Fruit fly (Drosophila melanogaster) whole organism, embryonic: Measurements from ENCODE around the gene CG32248.

Source experiments
- Abd-B ChIP-seq: fragments of 200-800 bp; sonication (Bioruptor generic); optimal IDR thresholded peaks from 2 replicates; lab custom pipeline; 2018; ENCODE audit warnings: missing biosample characterization, mild to moderate bottlenecking, missing genetic modification characterization, moderate library complexity
- Adf1 ChIP-seq: fragments of 200-800 bp; sonication (Bioruptor generic); IDR thresholded peaks from 2 replicates; pipeline ENCODE4 v1.3.6; 2022; ENCODE audit warnings: missing biosample characterization, missing genetic modification characterization
- Atf6 ChIP-seq: fragments of 200-800 bp; sonication (Bioruptor generic); IDR thresholded peaks from 2 replicates; pipeline ENCODE4 v1.3.6; 2022; ENCODE audit warnings: missing biosample characterization, missing genetic modification characterization
- Awh ChIP-seq: fragments of 200-800 bp; sonication (Bioruptor generic); IDR thresholded peaks from 2 replicates; pipeline ENCODE4, ENCODE4 v1.3.6; 2022; ENCODE audit warnings: missing biosample characterization, missing genetic modification characterization
- CG1024 ChIP-seq: fragments of 200-800 bp; sonication (Bioruptor generic); IDR thresholded peaks from 2 replicates; pipeline ENCODE4 v1.3.6; 2022; ENCODE audit warnings: missing biosample characterization, missing genetic modification characterization
- CG10654 ChIP-seq: fragments of 200-800 bp; sonication (Bioruptor generic); optimal IDR thresholded peaks from 2 replicates; lab custom pipeline; 2016; ENCODE audit warnings: missing biosample characterization, missing genetic modification characterization
- CG13424 ChIP-seq: fragments of 200-800 bp; sonication (Bioruptor generic); optimal IDR thresholded peaks from 2 replicates; lab custom pipeline; 2019; ENCODE audit warnings: missing biosample characterization, mild to moderate bottlenecking, missing genetic modification characterization, moderate library complexity
- CG14860 ChIP-seq: fragments of 200-800 bp; sonication (Bioruptor generic); IDR thresholded peaks from 3 replicates; pipeline ENCODE4 v1.3.6; 2022; ENCODE audit warnings: missing biosample characterization, missing genetic modification characterization; ENCODE audit not compliant: partially characterized antibody
- CG1529 ChIP-seq: fragments of 200-800 bp; sonication (Bioruptor generic); optimal IDR thresholded peaks from 3 replicates; lab custom pipeline; 2018; ENCODE audit warnings: missing biosample characterization, missing genetic modification characterization
- CG16815 ChIP-seq: fragments of 200-800 bp; sonication (Bioruptor generic); optimal IDR thresholded peaks from 3 replicates; lab custom pipeline; 2017; ENCODE audit warnings: missing biosample characterization, mild to moderate bottlenecking, missing genetic modification characterization
- CG17912 ChIP-seq: fragments of 200-800 bp; sonication (Bioruptor generic); optimal IDR thresholded peaks from 2 replicates; lab custom pipeline; 2018; ENCODE audit warnings: missing biosample characterization, mild to moderate bottlenecking, missing genetic modification characterization
- CG2129 ChIP-seq: fragments of 200-800 bp; sonication (Bioruptor generic); IDR thresholded peaks from 2 replicates; pipeline ENCODE4 v1.3.6; 2022; ENCODE audit warnings: missing biosample characterization, missing genetic modification characterization; ENCODE audit not compliant: partially characterized antibody
- CG32767 ChIP-seq: fragments of 200-800 bp; sonication (Bioruptor generic); IDR thresholded peaks from 2 replicates; pipeline ENCODE4 v1.3.6; 2022; ENCODE audit warnings: missing biosample characterization, missing genetic modification characterization
- CG34422 ChIP-seq: fragments of 200-800 bp; sonication (Bioruptor generic); IDR thresholded peaks from 3 replicates; pipeline ENCODE4 v1.3.6; 2022; ENCODE audit warnings: missing biosample characterization, missing genetic modification characterization
- CG3838 ChIP-seq: fragments of 200-800 bp; sonication (Bioruptor generic); optimal IDR thresholded peaks from 3 replicates; lab custom pipeline; 2016; ENCODE audit warnings: missing biosample characterization, missing genetic modification characterization
- CG4730 ChIP-seq: fragments of 200-800 bp; sonication (Bioruptor generic); IDR thresholded peaks from 2 replicates; pipeline ENCODE4 v1.3.6; 2022; ENCODE audit warnings: missing biosample characterization, missing genetic modification characterization
- CG6683 ChIP-seq: fragments of 200-800 bp; sonication (Bioruptor generic); optimal IDR thresholded peaks from 2 replicates; lab custom pipeline; 2017; ENCODE audit warnings: missing biosample characterization, mild to moderate bottlenecking, missing genetic modification characterization, missing genetic modification reagents
- CG7963 ChIP-seq: fragments of 200-800 bp; sonication (Bioruptor generic); IDR thresholded peaks from 3 replicates; pipeline ENCODE4 v1.3.6; 2022; ENCODE audit warnings: missing biosample characterization, missing genetic modification characterization; ENCODE audit not compliant: partially characterized antibody
- CG8388 ChIP-seq: fragments of 200-800 bp; sonication (Bioruptor generic); optimal IDR thresholded peaks from 2 replicates; lab custom pipeline; 2019; ENCODE audit warnings: missing biosample characterization, mild to moderate bottlenecking, missing genetic modification characterization, moderate library complexity
- CG8944 ChIP-seq: fragments of 200-800 bp; sonication (Bioruptor generic); optimal IDR thresholded peaks from 3 replicates; lab custom pipeline; 2016; ENCODE audit warnings: missing biosample characterization, missing genetic modification characterization
- CG9437 ChIP-seq: fragments of 200-800 bp; sonication (Bioruptor generic); optimal IDR thresholded peaks from 2 replicates; lab custom pipeline; 2018; ENCODE audit warnings: missing biosample characterization, mild to moderate bottlenecking, missing genetic modification characterization
- D ChIP-seq, 2 experiments: fragments of 200-800 bp in 1 of 2; fragments of >200 bp in 1 of 2; sonication (Bioruptor generic) in 1 of 2; optimal IDR thresholded peaks; 2 replicates in 1 of 2; 3 replicates in 1 of 2; lab custom pipeline; 2017; ENCODE audit warnings: mild to moderate bottlenecking in 1 of 2, missing biosample characterization in 1 of 2, missing genetic modification characterization in 1 of 2, missing genetic modification reagents in 1 of 2
- Dip2 ChIP-seq: fragments of 200-800 bp; sonication (Bioruptor generic); IDR thresholded peaks from 2 replicates; pipeline ENCODE4 v1.3.6; 2022; ENCODE audit warnings: missing biosample characterization, missing genetic modification characterization
- Doc3 ChIP-seq: fragments of 200-800 bp; sonication (Bioruptor generic); IDR thresholded peaks from 3 replicates; pipeline ENCODE4 v1.3.6; 2022; ENCODE audit warnings: missing biosample characterization, missing genetic modification characterization; ENCODE audit not compliant: partially characterized antibody
- Elba2 ChIP-seq: fragments of 200-800 bp; sonication (Bioruptor generic); optimal IDR thresholded peaks from 3 replicates; lab custom pipeline; 2016; ENCODE audit warnings: missing biosample characterization, missing genetic modification characterization
- GATAe ChIP-seq: fragments of 200-800 bp; sonication (Bioruptor generic); conservative IDR thresholded peaks from 2 replicates; pipeline ENCODE4 v1.3.6; 2022; ENCODE audit warnings: missing biosample characterization, missing genetic modification characterization
- Hmx ChIP-seq: fragments of 200-800 bp; sonication (Bioruptor generic); optimal IDR thresholded peaks from 2 replicates; lab custom pipeline; 2016; ENCODE audit warnings: missing biosample characterization, missing genetic modification characterization
- Rfx ChIP-seq: fragments of 200-800 bp; sonication (Bioruptor generic); IDR thresholded peaks from 2 replicates; pipeline ENCODE4 v1.3.6; 2022; ENCODE audit warnings: missing biosample characterization, missing genetic modification characterization
- Sin3A ChIP-seq: fragments of >200 bp; optimal IDR thresholded peaks from 2 replicates; lab custom pipeline; 2018
- Sry-β ChIP-seq: fragments of 200-800 bp; sonication (Bioruptor generic); optimal IDR thresholded peaks from 2 replicates; lab custom pipeline; 2018; ENCODE audit warnings: missing biosample characterization, mild to moderate bottlenecking, missing genetic modification characterization, moderate library complexity
- Taf1 ChIP-seq: fragments of 200-800 bp; sonication (Bioruptor generic); IDR thresholded peaks from 2 replicates; pipeline ENCODE4 v1.3.6; 2022; ENCODE audit warnings: missing biosample characterization, missing genetic modification characterization
- bbx ChIP-seq: fragments of 200-800 bp; sonication (Bioruptor generic); IDR thresholded peaks from 2 replicates; pipeline ENCODE4 v1.3.6; 2022; ENCODE audit warnings: missing biosample characterization, missing genetic modification characterization; ENCODE audit not compliant: partially characterized antibody
- caup ChIP-seq: fragments of 200-800 bp; sonication (Bioruptor generic); optimal IDR thresholded peaks from 3 replicates; lab custom pipeline; 2017; ENCODE audit warnings: missing biosample characterization, mild to moderate bottlenecking, missing genetic modification characterization, moderate library complexity; ENCODE audit not compliant: severe bottlenecking
- ems ChIP-seq: fragments of 200-800 bp; sonication (Bioruptor generic); optimal IDR thresholded peaks from 3 replicates; lab custom pipeline; 2016; ENCODE audit warnings: missing biosample characterization, missing genetic modification characterization
- fd102C ChIP-seq: fragments of 200-800 bp; sonication (Bioruptor generic); optimal IDR thresholded peaks from 2 replicates; lab custom pipeline; 2018; ENCODE audit warnings: missing biosample characterization, mild to moderate bottlenecking, missing genetic modification characterization, moderate library complexity
- fd3F ChIP-seq: fragments of 200-800 bp; sonication (Bioruptor generic); optimal IDR thresholded peaks from 2 replicates; lab custom pipeline; 2018; ENCODE audit warnings: missing biosample characterization, mild to moderate bottlenecking, missing genetic modification characterization, moderate library complexity
- fd64A ChIP-seq: fragments of 200-800 bp; sonication (Bioruptor generic); optimal IDR thresholded peaks from 3 replicates; lab custom pipeline; 2018; ENCODE audit warnings: missing biosample characterization, mild to moderate bottlenecking, missing genetic modification characterization
- insv ChIP-seq, 2 experiments: fragments of 200-800 bp; sonication (Bioruptor generic); optimal IDR thresholded peaks; 3 replicates each; lab custom pipeline; 2016 to 2018; ENCODE audit warnings: missing biosample characterization in 2 of 2, missing genetic modification characterization in 2 of 2
- nau ChIP-seq: fragments of 200-800 bp; sonication (Bioruptor generic); optimal IDR thresholded peaks from 3 replicates; lab custom pipeline; 2017; ENCODE audit warnings: missing biosample characterization, mild to moderate bottlenecking, missing genetic modification characterization, missing genetic modification reagents
- oc ChIP-seq: fragments of 200-800 bp; sonication (Bioruptor generic); optimal IDR thresholded peaks from 2 replicates; lab custom pipeline; 2018; ENCODE audit warnings: missing biosample characterization, mild to moderate bottlenecking, missing genetic modification characterization, moderate library complexity
- otp ChIP-seq: fragments of 200-800 bp; sonication (Bioruptor generic); IDR thresholded peaks from 3 replicates; pipeline ENCODE4, ENCODE4 v1.3.6; 2022; ENCODE audit warnings: missing biosample characterization, missing genetic modification characterization
- pho ChIP-seq: fragments of 200-800 bp; sonication (Bioruptor generic); optimal IDR thresholded peaks from 2 replicates; lab custom pipeline; 2016; ENCODE audit warnings: missing biosample characterization, missing genetic modification characterization
- scrt ChIP-seq: fragments of 200-800 bp; sonication (Bioruptor generic); optimal IDR thresholded peaks from 2 replicates; lab custom pipeline; 2018; ENCODE audit warnings: missing biosample characterization, mild to moderate bottlenecking, missing genetic modification characterization, moderate library complexity
- sd ChIP-seq: fragments of 200-800 bp; sonication (Bioruptor generic); optimal IDR thresholded peaks from 3 replicates; lab custom pipeline; 2018; ENCODE audit warnings: missing biosample characterization, mild to moderate bottlenecking, missing genetic modification characterization, moderate library complexity
- slbo ChIP-seq: fragments of 200-800 bp; sonication (Bioruptor generic); IDR thresholded peaks from 2 replicates; pipeline ENCODE4 v1.3.6; 2022; ENCODE audit warnings: missing biosample characterization, missing genetic modification characterization
- sob ChIP-seq: fragments of 200-800 bp; sonication (Bioruptor generic); IDR thresholded peaks from 2 replicates; pipeline ENCODE4 v1.3.6; 2022; ENCODE audit warnings: missing biosample characterization, missing genetic modification characterization
- stc ChIP-seq: fragments of 200-800 bp; sonication (Bioruptor generic); IDR thresholded peaks from 2 replicates; pipeline ENCODE4 v1.3.6; 2022; ENCODE audit warnings: missing biosample characterization, missing genetic modification characterization
- sug ChIP-seq: fragments of 200-800 bp; optimal IDR thresholded peaks from 2 replicates; lab custom pipeline; 2019; ENCODE audit warnings: missing biosample characterization, mild to moderate bottlenecking, missing genetic modification characterization, moderate library complexity
- twi ChIP-seq: fragments of 200-800 bp; optimal IDR thresholded peaks from 2 replicates; lab custom pipeline; 2019; ENCODE audit warnings: missing biosample characterization, mild to moderate bottlenecking, missing genetic modification characterization, moderate library complexity
- usp ChIP-seq: fragments of >200 bp; optimal IDR thresholded peaks from 2 replicates; lab custom pipeline; 2017; ENCODE audit warnings: missing biosample characterization, missing genetic modification characterization

The CG32248 gene

DNA sequence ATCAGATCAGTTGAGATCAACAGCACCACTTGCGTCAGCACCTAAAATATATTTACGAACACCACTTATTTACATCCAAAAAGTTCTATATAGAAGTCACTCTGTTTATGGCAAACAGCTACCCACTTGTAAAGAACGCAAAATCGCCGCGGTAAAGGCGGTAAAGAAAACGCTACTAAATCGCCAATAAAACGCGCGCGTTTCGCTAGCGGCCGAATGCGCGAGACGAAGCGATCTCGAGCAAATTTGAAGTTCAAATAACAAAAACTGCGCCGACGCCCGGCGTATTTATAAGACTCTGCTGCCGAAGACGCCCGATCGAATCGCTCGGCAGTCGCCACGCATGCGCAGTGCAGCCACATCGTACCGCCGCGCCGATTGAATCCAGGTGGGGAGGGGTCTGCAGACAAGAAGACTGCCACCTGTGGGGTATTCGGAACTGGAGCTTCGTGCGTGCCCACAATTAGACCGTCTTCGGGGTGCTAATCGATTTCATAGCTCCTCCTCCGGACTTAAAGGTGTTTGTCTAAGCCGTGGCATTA is 19.2 kb downstream of the CG32248 start, which contains the start of gene CG13722 (continued):
- no peak for TF ChIP-seq CG3838 (GFP tag; lab: Kevin White, UChicago)
- no peak for TF ChIP-seq GATAe (GFP tag; lab: Robert Waterston, UW)
- TF ChIP-seq CG32767 = no peak
- no peak for TF ChIP-seq sd (tag; lab: Kevin White, UChicago)
- TF ChIP-seq CG8944 (GFP tag; lab: Kevin White, UChicago) = no peak
- TF ChIP-seq CG4730 = no peak
- no peak for TF ChIP-seq Dip2 (GFP tag; lab: Robert Waterston, UW)
- TF ChIP-seq usp (GFP tag; lab: Kevin White, UChicago) = no peak
- TF ChIP-seq fd3F = no peak
- TF ChIP-seq fd64A (GFP tag; lab: Kevin White, UChicago) = no peak
- no peak for TF ChIP-seq CG17912
- TF ChIP-seq Sry-β (GFP tag; lab: Kevin White, UChicago) = no peak
- no peak for TF ChIP-seq Taf1 (GFP tag; lab: Robert Waterston, UW)
- TF ChIP-seq scrt = no peak
- TF ChIP-seq stc (GFP tag; lab: Robert Waterston, UW) = no peak
- TF ChIP-seq D (optimal IDR thresholded peaks at IDR 0.05; lab: Kevin White, UChicago) = no peak
- TF ChIP-seq D (GFP tag; optimal IDR thresholded peaks at IDR 0.05; lab: Kevin White, UChicago) = no peak
- TF ChIP-seq Rfx (GFP tag; lab: Robert Waterston, UW) = 0 out of 2 replicates have a peak, but pooled peaks have one; percentile 18
- no peak for TF ChIP-seq CG8388 (GFP tag; lab: Kevin White, UChicago)
- no peak for TF ChIP-seq Hmx (GFP tag; lab: Kevin White, UChicago)
- peak; percentile 65; the same call in 2 of the 3 replicates for TF ChIP-seq otp (GFP tag; lab: Robert Waterston, UW)
- 0 out of 3 replicates have a peak, but pooled peaks have one; percentile 15 for TF ChIP-seq CG34422 (GFP tag; lab: Robert Waterston, UW)
- TF ChIP-seq CG13424 (tag; lab: Kevin White, UChicago) = no peak
- no peak for TF ChIP-seq CG2129 (GFP tag; lab: Robert Waterston, UW)
- 0 out of 3 replicates have a peak, but pooled peaks have one; percentile 7 for TF ChIP-seq CG7963 (GFP tag; lab: Robert Waterston, UW)
- TF ChIP-seq sob = no peak
- no peak for TF ChIP-seq Awh (GFP tag; lab: Robert Waterston, UW)
- TF ChIP-seq oc (tag; lab: Kevin White, UChicago) = no peak
- no peak for TF ChIP-seq twi (tag; lab: Kevin White, UChicago)
- no peak for TF ChIP-seq Sin3A (lab: Kevin White, UChicago)
- no peak for TF ChIP-seq caup
- no peak for TF ChIP-seq ems (GFP tag; lab: Kevin White, UChicago)
- TF ChIP-seq CG1024 (GFP tag; lab: Robert Waterston, UW) = no peak
- no peak for TF ChIP-seq nau (GFP tag; lab: Kevin White, UChicago)
- no peak for TF ChIP-seq CG10654 (GFP tag; lab: Kevin White, UChicago)
- no peak for TF ChIP-seq Elba2
- TF ChIP-seq Doc3 (GFP tag; lab: Robert Waterston, UW) = no peak
- TF ChIP-seq bbx = no peak
- no peak for TF ChIP-seq CG6683
- TF ChIP-seq CG16815 (GFP tag; lab: Kevin White, UChicago) = no peak
- TF ChIP-seq fd102C (GFP tag; lab: Kevin White, UChicago) = no peak
- no peak for TF ChIP-seq Adf1
- no peak for TF ChIP-seq sug (tag; lab: Kevin White, UChicago)
- TF ChIP-seq Atf6 (GFP tag; lab: Robert Waterston, UW) = no peak
- no peak for TF ChIP-seq Abd-B (GFP tag; lab: Kevin White, UChicago)
- no peak for TF ChIP-seq insv (GFP tag; optimal IDR thresholded peaks at IDR 0.05; lab: Kevin White, UChicago)
- TF ChIP-seq CG14860 (GFP tag; lab: Robert Waterston, UW) = no peak
- TF ChIP-seq slbo (GFP tag; lab: Robert Waterston, UW) = no peak
- no peak for TF ChIP-seq pho (GFP tag; lab: Kevin White, UChicago)
- TF ChIP-seq CG9437 (GFP tag; lab: Kevin White, UChicago) = no peak
- no peak for TF ChIP-seq CG1529
